Worm (Caenorhabditis elegans) whole organism, young adult: Measurements from ENCODE around the gene B0410.3.

Experiments used
- B0035.1 ChIP-seq: sonication (generic microtip); optimal IDR thresholded peaks from 2 replicates; lab custom pipeline; 2016; ENCODE audit warnings: missing genetic modification characterization, mild to moderate bottlenecking, missing compliant biosample characterization, missing genotype, missing genetic modification reagents
- F33H1.4 ChIP-seq: fragments of 200-800 bp; sonication (Bioruptor generic); IDR thresholded peaks from 2 replicates; pipeline ENCODE4 v1.3.6; 2022; ENCODE audit warnings: missing genetic modification reagents, missing genetic modification characterization, missing compliant biosample characterization
- ama-1 ChIP-seq, 3 experiments: fragments of 150-350 bp in 1 of 3; sonication (generic microtip) in 2 of 3; optimal IDR thresholded peaks; 2 replicates each; lab custom pipeline; 2014 to 2018; ENCODE audit warnings: missing biosample characterization in 2 of 3, missing genetic modification characterization in 2 of 3, missing genetic modification reagents in 2 of 3
- attf-3 ChIP-seq: fragments of 200-800 bp; sonication (Bioruptor generic); conservative IDR thresholded peaks from 2 replicates; pipeline ENCODE4 v1.3.6; 2022; ENCODE audit warnings: missing genetic modification reagents, missing genetic modification characterization, missing compliant biosample characterization
- let-526 ChIP-seq: fragments of 200-800 bp; sonication (Bioruptor generic); IDR thresholded peaks from 2 replicates; pipeline ENCODE4 v1.3.6; 2022; ENCODE audit warnings: missing genetic modification reagents, missing genetic modification characterization, missing compliant biosample characterization
- lin-40 ChIP-seq: sonication (generic microtip); optimal IDR thresholded peaks from 2 replicates; lab custom pipeline; 2016; ENCODE audit warnings: missing genetic modification characterization, mild to moderate bottlenecking, missing compliant biosample characterization, missing genotype, missing genetic modification reagents
- snpc-4 ChIP-seq, 5 experiments: fragments of 150-350 bp in 1 of 5; sonication (generic microtip) in 4 of 5; optimal IDR thresholded peaks; 2 replicates each; lab custom pipeline; 2014 to 2018; ENCODE audit warnings: missing genetic modification characterization in 5 of 5, missing biosample characterization in 3 of 5, antibody characterized with exemption in 2 of 5, mild to moderate bottlenecking in 2 of 5, missing compliant biosample characterization in 2 of 5, missing genotype in 2 of 5, moderate library complexity in 2 of 5, missing genetic modification reagents in 1 of 5
- unc-62 ChIP-seq: fragments of 150-350 bp; optimal IDR thresholded peaks from 2 replicates; lab custom pipeline; 2014; ENCODE audit warnings: missing biosample characterization, missing genetic modification reagents, missing genetic modification characterization
- zfh-2 ChIP-seq: fragments of 200-800 bp; sonication (Bioruptor generic); conservative IDR thresholded peaks from 2 replicates; pipeline ENCODE4 v1.3.6; 2022; ENCODE audit warnings: missing genetic modification reagents, missing genetic modification characterization, missing compliant biosample characterization
- ztf-3 ChIP-seq: fragments of 200-800 bp; sonication (Bioruptor generic); optimal IDR thresholded peaks from 2 replicates; lab custom pipeline; 2018; ENCODE audit warnings: mild to moderate bottlenecking, missing genetic modification characterization, missing compliant biosample characterization

DNA sequence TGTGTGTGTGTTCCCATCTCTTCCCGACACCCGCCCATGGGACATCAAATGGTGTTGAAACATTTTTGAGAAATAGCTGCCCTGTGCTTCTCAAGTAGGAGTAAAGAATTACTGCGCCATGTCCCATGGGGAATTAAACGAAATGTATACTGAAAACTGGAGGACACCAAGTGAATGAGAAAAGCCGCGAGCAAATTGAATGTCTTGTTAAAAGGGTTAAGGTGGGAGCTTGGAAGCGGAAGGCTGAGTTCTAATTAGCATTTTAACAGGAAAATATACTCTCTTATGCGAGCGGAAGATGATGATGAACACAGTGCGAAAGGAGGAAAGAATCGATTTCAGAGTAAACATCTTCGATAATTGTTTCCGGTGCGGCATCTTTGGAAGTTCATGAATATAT, 33.1 kb upstream of the B0410.3 start:
- TF ChIP-seq F33H1.4 (GFP tag; lab: Robert Waterston, UW) = no peak
- TF ChIP-seq ztf-3 (GFP tag; lab: Kevin White, UChicago) = no peak
- no peak for TF ChIP-seq ama-1 (optimal IDR thresholded peaks at IDR 0.05; lab: Kevin White, UChicago)
- no peak for TF ChIP-seq ama-1 (GFP tag; optimal IDR thresholded peaks at IDR 0.05; lab: Kevin White, UChicago)
- TF ChIP-seq zfh-2 = 0 out of 2 replicates have a peak, but pooled peaks have one; percentile 27
- TF ChIP-seq B0035.1 = no peak
- no peak for TF ChIP-seq let-526 (GFP tag; lab: Robert Waterston, UW)
- TF ChIP-seq attf-3 = no peak
- TF ChIP-seq unc-62 (GFP tag; lab: Kevin White, UChicago) = no peak
- TF ChIP-seq lin-40 (tag; lab: Kevin White, UChicago) = no peak
- TF ChIP-seq snpc-4 (GFP tag; optimal IDR thresholded peaks at IDR 0.05; lab: Kevin White, UChicago) = no peak
- TF ChIP-seq snpc-4 (tag; optimal IDR thresholded peaks at IDR 0.05; lab: Kevin White, UChicago) = no peak
